Fruit fly (Drosophila melanogaster) whole organism, embryonic: ENCODE data around the gene eIF4A.

Source experiments
- CG10543 ChIP-seq: fragments of 200-800 bp; sonication (Bioruptor generic); optimal IDR thresholded peaks from 3 replicates; lab custom pipeline; 2017; ENCODE audit warnings: missing biosample characterization, mild to moderate bottlenecking, missing genetic modification characterization, moderate library complexity
- CG11085 ChIP-seq: fragments of 200-800 bp; sonication (Bioruptor generic); IDR thresholded peaks from 2 replicates; pipeline ENCODE4 v1.3.6; 2022; ENCODE audit warnings: missing biosample characterization, missing genetic modification characterization
- CG11696 ChIP-seq: fragments of 200-800 bp; sonication (Bioruptor generic); IDR thresholded peaks from 2 replicates; pipeline ENCODE4 v1.3.6; 2022; ENCODE audit warnings: missing biosample characterization, missing genetic modification characterization
- CG13775 ChIP-seq: fragments of 200-800 bp; sonication (Bioruptor generic); optimal IDR thresholded peaks from 3 replicates; lab custom pipeline; 2017; ENCODE audit warnings: missing biosample characterization, mild to moderate bottlenecking, missing genetic modification characterization
- CG15073 ChIP-seq: fragments of 200-800 bp; sonication (Bioruptor generic); optimal IDR thresholded peaks from 2 replicates; lab custom pipeline; 2016; ENCODE audit warnings: missing biosample characterization, missing genetic modification characterization
- CG1603 ChIP-seq: fragments of 200-800 bp; sonication (Bioruptor generic); optimal IDR thresholded peaks from 2 replicates; lab custom pipeline; 2019; ENCODE audit warnings: missing biosample characterization, mild to moderate bottlenecking, missing genetic modification characterization, moderate library complexity
- CG17359 ChIP-seq: fragments of 200-800 bp; sonication (Bioruptor generic); optimal IDR thresholded peaks from 3 replicates; lab custom pipeline; 2018; ENCODE audit warnings: missing biosample characterization, mild to moderate bottlenecking, missing genetic modification characterization, moderate library complexity
- CG17912 ChIP-seq: fragments of 200-800 bp; sonication (Bioruptor generic); optimal IDR thresholded peaks from 2 replicates; lab custom pipeline; 2018; ENCODE audit warnings: missing biosample characterization, mild to moderate bottlenecking, missing genetic modification characterization
- CG1832 ChIP-seq: fragments of 200-800 bp; sonication (Bioruptor generic); optimal IDR thresholded peaks from 2 replicates; lab custom pipeline; 2017; ENCODE audit warnings: missing biosample characterization, mild to moderate bottlenecking, missing genetic modification characterization, inconsistent platforms
- CG18476 ChIP-seq: fragments of 200-800 bp; sonication (Bioruptor generic); optimal IDR thresholded peaks from 2 replicates; lab custom pipeline; 2016; ENCODE audit warnings: missing biosample characterization, mild to moderate bottlenecking, missing genetic modification characterization
- CG30431 ChIP-seq: fragments of 200-800 bp; sonication (Bioruptor generic); optimal IDR thresholded peaks from 2 replicates; lab custom pipeline; 2017; ENCODE audit warnings: missing biosample characterization, missing genetic modification characterization
- CG34376 ChIP-seq: fragments of 200-800 bp; sonication (Bioruptor generic); optimal IDR thresholded peaks from 2 replicates; lab custom pipeline; 2018; ENCODE audit warnings: missing biosample characterization, mild to moderate bottlenecking, missing genetic modification characterization
- CG34422 ChIP-seq: fragments of 200-800 bp; sonication (Bioruptor generic); IDR thresholded peaks from 3 replicates; pipeline ENCODE4 v1.3.6; 2022; ENCODE audit warnings: missing biosample characterization, missing genetic modification characterization
- CG6175 ChIP-seq: fragments of 200-800 bp; sonication (Bioruptor generic); IDR thresholded peaks from 3 replicates; pipeline ENCODE4 v1.3.6; 2022; ENCODE audit warnings: missing biosample characterization, missing genetic modification characterization
- CG7987 ChIP-seq: fragments of 200-800 bp; sonication (Bioruptor generic); optimal IDR thresholded peaks from 2 replicates; lab custom pipeline; 2018; ENCODE audit warnings: missing biosample characterization, mild to moderate bottlenecking, missing genetic modification characterization, moderate library complexity
- CG8089 ChIP-seq: fragments of 200-800 bp; sonication (Bioruptor generic); optimal IDR thresholded peaks from 3 replicates; lab custom pipeline; 2016; ENCODE audit warnings: missing biosample characterization, missing genetic modification characterization
- CG9215 ChIP-seq: fragments of 200-800 bp; sonication (Bioruptor generic); IDR thresholded peaks from 2 replicates; pipeline ENCODE4 v1.3.6; 2022; ENCODE audit warnings: missing biosample characterization, missing genetic modification characterization
- Dad ChIP-seq: fragments of 200-800 bp; sonication (Bioruptor generic); optimal IDR thresholded peaks from 3 replicates; lab custom pipeline; 2016; ENCODE audit warnings: missing biosample characterization, missing genetic modification characterization
- Fer3 ChIP-seq: fragments of 200-800 bp; sonication (Bioruptor generic); optimal IDR thresholded peaks from 2 replicates; lab custom pipeline; 2018; ENCODE audit warnings: missing biosample characterization, mild to moderate bottlenecking, missing genetic modification characterization, moderate library complexity
- Med ChIP-seq: fragments of 200-800 bp; sonication (Bioruptor generic); peaks from one replicate; lab custom pipeline; 2016; ENCODE audit warnings: missing biosample characterization, missing genetic modification characterization, mild to moderate bottlenecking, inconsistent platforms, moderate library complexity
- NfI ChIP-seq: fragments of 200-800 bp; sonication (Bioruptor generic); optimal IDR thresholded peaks from 3 replicates; lab custom pipeline; 2018; ENCODE audit warnings: missing biosample characterization, mild to moderate bottlenecking, missing genetic modification characterization, moderate library complexity
- Rfx ChIP-seq: fragments of 200-800 bp; sonication (Bioruptor generic); IDR thresholded peaks from 2 replicates; pipeline ENCODE4 v1.3.6; 2022; ENCODE audit warnings: missing biosample characterization, missing genetic modification characterization
- Sin3A ChIP-seq: fragments of >200 bp; optimal IDR thresholded peaks from 2 replicates; lab custom pipeline; 2018
- ab ChIP-seq: fragments of 200-800 bp; sonication (Bioruptor generic); optimal IDR thresholded peaks from 2 replicates; lab custom pipeline; 2016; ENCODE audit warnings: missing biosample characterization, missing genetic modification characterization
- ara ChIP-seq: fragments of 200-800 bp; sonication (Bioruptor generic); IDR thresholded peaks from 2 replicates; pipeline ENCODE4 v1.3.6; 2022; ENCODE audit warnings: missing biosample characterization, missing genetic modification characterization
- bowl ChIP-seq: fragments of 200-800 bp; sonication (Bioruptor generic); IDR thresholded peaks from 2 replicates; pipeline ENCODE4 v1.3.6; 2022; ENCODE audit warnings: missing biosample characterization, missing genetic modification characterization
- chinmo ChIP-seq: fragments of 200-800 bp; sonication (Bioruptor generic); IDR thresholded peaks from 4 replicates; pipeline ENCODE4 v1.3.6; 2022; ENCODE audit warnings: missing biosample characterization, missing genetic modification characterization; ENCODE audit not compliant: partially characterized antibody
- croc ChIP-seq: fragments of 200-800 bp; sonication (Bioruptor generic); conservative IDR thresholded peaks from 3 replicates; pipeline ENCODE4 v1.3.6; 2022; ENCODE audit warnings: missing biosample characterization, missing genetic modification characterization
- cwo ChIP-seq: fragments of 200-800 bp; sonication (Bioruptor generic); optimal IDR thresholded peaks from 3 replicates; lab custom pipeline; 2017; ENCODE audit warnings: missing biosample characterization, missing genetic modification characterization, mild to moderate bottlenecking, moderate library complexity, missing genetic modification reagents
- fu2 ChIP-seq: fragments of 200-800 bp; sonication (Bioruptor generic); optimal IDR thresholded peaks from 2 replicates; lab custom pipeline; 2016; ENCODE audit warnings: missing biosample characterization, missing genetic modification characterization
- gcm2 ChIP-seq: fragments of 200-800 bp; sonication (Bioruptor generic); optimal IDR thresholded peaks from 2 replicates; lab custom pipeline; 2016; ENCODE audit warnings: missing biosample characterization, missing genetic modification characterization
- gsb ChIP-seq: fragments of 200-800 bp; sonication (Bioruptor generic); IDR thresholded peaks from 2 replicates; pipeline ENCODE4 v1.3.6; 2022; ENCODE audit warnings: missing biosample characterization, missing genetic modification characterization
- h ChIP-seq: fragments of >200 bp; optimal IDR thresholded peaks from 2 replicates; lab custom pipeline; 2017
- jumu ChIP-seq: fragments of 200-800 bp; sonication (Bioruptor generic); optimal IDR thresholded peaks from 3 replicates; lab custom pipeline; 2016; ENCODE audit warnings: missing biosample characterization, missing genetic modification characterization
- lola ChIP-seq, 3 experiments: fragments of >200 bp in 2 of 3; fragments of 200-800 bp in 1 of 3; sonication (Bioruptor generic) in 1 of 3; optimal IDR thresholded peaks; 2 replicates each; lab custom pipeline; 2017 to 2019; ENCODE audit warnings: missing biosample characterization in 3 of 3, missing genetic modification characterization in 3 of 3, mild to moderate bottlenecking in 1 of 3, moderate library complexity in 1 of 3
- mam ChIP-seq: fragments of 200-800 bp; sonication (Bioruptor generic); optimal IDR thresholded peaks from 3 replicates; lab custom pipeline; 2016; ENCODE audit warnings: missing biosample characterization, missing genetic modification characterization
- nerfin-2 ChIP-seq: fragments of 200-800 bp; sonication (Bioruptor generic); IDR thresholded peaks from 2 replicates; pipeline ENCODE4 v1.3.6; 2022; ENCODE audit warnings: missing biosample characterization, missing genetic modification characterization; ENCODE audit not compliant: partially characterized antibody
- org-1 ChIP-seq: fragments of 200-800 bp; sonication (Bioruptor generic); optimal IDR thresholded peaks from 2 replicates; lab custom pipeline; 2017; ENCODE audit warnings: missing biosample characterization, missing genetic modification characterization
- sens ChIP-seq: fragments of 200-800 bp; sonication (Bioruptor generic); peaks from one replicate; lab custom pipeline; 2016; ENCODE audit warnings: missing biosample characterization, missing genetic modification characterization
- sens-2 ChIP-seq: fragments of 200-800 bp; sonication (Bioruptor generic); IDR thresholded peaks from 2 replicates; pipeline ENCODE4 v1.3.6; 2022; ENCODE audit warnings: missing biosample characterization, missing genetic modification characterization
- ssp ChIP-seq: fragments of 200-800 bp; sonication (Bioruptor generic); IDR thresholded peaks from 2 replicates; pipeline ENCODE4 v1.3.6; 2022; ENCODE audit warnings: missing biosample characterization, missing genetic modification characterization
- stwl ChIP-seq: fragments of 200-800 bp; sonication (Bioruptor generic); optimal IDR thresholded peaks from 3 replicates; lab custom pipeline; 2018; ENCODE audit warnings: missing biosample characterization, mild to moderate bottlenecking, missing genetic modification characterization, moderate library complexity
- sug ChIP-seq: fragments of 200-800 bp; optimal IDR thresholded peaks from 2 replicates; lab custom pipeline; 2019; ENCODE audit warnings: missing biosample characterization, mild to moderate bottlenecking, missing genetic modification characterization, moderate library complexity
- tgo ChIP-seq: fragments of 200-800 bp; sonication (Bioruptor generic); IDR thresholded peaks from 3 replicates; pipeline ENCODE4 v1.3.6; 2022; ENCODE audit warnings: missing biosample characterization, missing genetic modification characterization
- vfl ChIP-seq: fragments of 200-800 bp; sonication (Bioruptor generic); optimal IDR thresholded peaks from 2 replicates; lab custom pipeline; 2016; ENCODE audit warnings: missing biosample characterization, missing genetic modification characterization
- wor ChIP-seq: fragments of 200-800 bp; sonication (Bioruptor generic); IDR thresholded peaks from 2 replicates; pipeline ENCODE4 v1.3.6; 2022; ENCODE audit warnings: missing biosample characterization, missing genetic modification characterization

The eIF4A gene

dm6 chr2L:5943229-5944078 lies 38.1 kb upstream of the eIF4A start, which contains the start of the genes Sfp26Ad and Gpdh1 (continued):
- peak; percentile 72 for TF ChIP-seq CG13775 (GFP tag; lab: Kevin White, UChicago)
- peak; percentile 54 for TF ChIP-seq fu2 (GFP tag; lab: Kevin White, UChicago)
- 0 out of 2 replicates have a peak, but pooled peaks have one; percentile 5 for TF ChIP-seq sens-2 (GFP tag; lab: Robert Waterston, UW)
- peak; percentile 45 for TF ChIP-seq CG8089 (GFP tag; lab: Kevin White, UChicago)
- TF ChIP-seq CG30431, result peak; percentile 48
- peak; percentile 93 for TF ChIP-seq mam (GFP tag; lab: Kevin White, UChicago)
- TF ChIP-seq ara (GFP tag; lab: Robert Waterston, UW), result no peak
- TF ChIP-seq cwo (GFP tag; lab: Kevin White, UChicago), result peak; percentile 68
- TF ChIP-seq nerfin-2 (GFP tag; lab: Robert Waterston, UW), result peak; percentile 39; the same call in 1 of the 2 replicates
- peak; percentile 44; the same call in 2 of the 3 replicates for TF ChIP-seq tgo (GFP tag; lab: Robert Waterston, UW)
- peak; percentile 61 for TF ChIP-seq Fer3 (tag; lab: Kevin White, UChicago)
- TF ChIP-seq stwl (tag; lab: Kevin White, UChicago), result peak; percentile 85
- TF ChIP-seq NfI, result peak; percentile 82
- peak; percentile 62 for TF ChIP-seq CG9215 (GFP tag; lab: Robert Waterston, UW)
- TF ChIP-seq CG17359 (tag; lab: Kevin White, UChicago), result peak; percentile 58
- TF ChIP-seq org-1, result no peak
- TF ChIP-seq CG1832, result no peak
- TF ChIP-seq, all 482 proteins: peak for 391

dm6 chr2L:5944305-5945282 lies 37.0 kb upstream of the eIF4A start:
- TF ChIP-seq bowl, result peak; percentile 43; the same call in 1 of the 2 replicates
- peak in 1 of 3 experiments; percentile 3 for TF ChIP-seq lola (GFP tag; optimal IDR thresholded peaks at IDR 0.05; lab: Kevin White, UChicago)
- no peak for TF ChIP-seq sens (GFP tag; lab: Kevin White, UChicago)
- TF ChIP-seq h, result no peak
- TF ChIP-seq sug (tag; lab: Kevin White, UChicago), result peak; percentile 97
- no peak for TF ChIP-seq CG34376 (GFP tag; lab: Kevin White, UChicago)
- TF ChIP-seq cwo (GFP tag; lab: Kevin White, UChicago), result peak; percentile 95
- TF ChIP-seq jumu (GFP tag; lab: Kevin White, UChicago), result peak; percentile 23
- TF ChIP-seq Med, result peak; percentile 82
- no peak for TF ChIP-seq CG15073 (GFP tag; lab: Kevin White, UChicago)
- no peak for TF ChIP-seq Sin3A (lab: Kevin White, UChicago)
- TF ChIP-seq CG1832, result peak; percentile 47
- TF ChIP-seq CG1603 (tag; lab: Kevin White, UChicago), result no peak
- TF ChIP-seq Rfx, result peak; percentile 21; the same call in 1 of the 2 replicates
- no peak for TF ChIP-seq CG6175 (GFP tag; lab: Robert Waterston, UW)
- TF ChIP-seq gsb (GFP tag; lab: Robert Waterston, UW), result no peak
- TF ChIP-seq CG7987, result peak; percentile 73
- TF ChIP-seq chinmo, result peak; percentile 81; the same call in 1 of the 4 replicates
- TF ChIP-seq CG11085 (GFP tag; lab: Robert Waterston, UW), result no peak
- TF ChIP-seq gcm2 (GFP tag; lab: Kevin White, UChicago), result no peak
- peak; percentile 35; the same call in 1 of the 3 replicates for TF ChIP-seq CG34422 (GFP tag; lab: Robert Waterston, UW)
- TF ChIP-seq CG10543 (GFP tag; lab: Kevin White, UChicago), result peak; percentile 38
- peak; percentile 34 for TF ChIP-seq Dad (GFP tag; lab: Kevin White, UChicago)
- TF ChIP-seq vfl, result no peak
- no peak for TF ChIP-seq croc (GFP tag; lab: Robert Waterston, UW)
- peak; percentile 33 for TF ChIP-seq CG17912 (GFP tag; lab: Kevin White, UChicago)
- TF ChIP-seq ab, result no peak
- TF ChIP-seq wor (GFP tag; lab: Robert Waterston, UW), result no peak
- no peak for TF ChIP-seq ssp (GFP tag; lab: Robert Waterston, UW)
- TF ChIP-seq CG11696 (GFP tag; lab: Robert Waterston, UW), result no peak
- TF ChIP-seq CG18476 (GFP tag; lab: Kevin White, UChicago), result no peak
